Fruit fly (Drosophila melanogaster) whole organism: ENCODE data around the gene mAcon2.

Experiments used
- CG8478 ChIP-seq: fragments of >200 bp; optimal IDR thresholded peaks from 2 replicates; lab custom pipeline; 2018; ENCODE audit warnings: inconsistent platforms
- Dll ChIP-seq: fragments of >200 bp; optimal IDR thresholded peaks from 2 replicates; lab custom pipeline; 2017
- EcR ChIP-seq, 2 experiments: fragments of >200 bp; optimal IDR thresholded peaks; 2 replicates each; lab custom pipeline; 2017; ENCODE audit warnings: missing biosample characterization in 2 of 2, missing genetic modification characterization in 2 of 2, missing genetic modification reagents in 2 of 2
- pan ChIP-seq: fragments of >200 bp; optimal IDR thresholded peaks from 2 replicates; lab custom pipeline; 2017
- psq ChIP-seq: fragments of >200 bp; optimal IDR thresholded peaks from 2 replicates; lab custom pipeline; 2017
- usp ChIP-seq: fragments of >200 bp; optimal IDR thresholded peaks from 2 replicates; lab custom pipeline; 2017; ENCODE audit warnings: missing biosample characterization, missing genetic modification characterization, mixed read lengths

DNA sequence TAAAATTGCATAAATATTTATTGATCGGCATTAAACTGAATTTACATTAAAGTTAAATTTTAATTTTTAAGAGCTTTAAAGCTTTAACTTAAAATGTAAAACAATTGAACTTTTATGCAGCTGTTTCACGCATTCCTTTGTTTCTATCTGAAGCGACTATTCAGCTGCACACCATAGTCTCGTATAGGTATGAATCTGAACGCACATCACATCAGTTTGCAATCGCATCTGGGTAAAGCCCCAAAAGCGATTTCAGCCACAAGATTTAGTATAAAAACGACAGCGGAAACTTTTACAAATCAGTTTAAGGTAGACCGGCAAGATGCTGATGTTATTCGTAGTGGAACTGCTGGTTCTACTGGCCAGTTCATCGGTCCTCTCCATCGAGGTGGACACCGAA, 23.9 kb downstream of the mAcon2 start, which contains the start of gene CG4757:
- TF ChIP-seq Dll (lab: Kevin White, UChicago) (no peak), pan (lab: Kevin White, UChicago) (no peak), EcR (GFP tag; optimal IDR thresholded peaks at IDR 0.05; lab: Kevin White, UChicago) (no peak), psq (no peak), CG8478 (no peak), usp (GFP tag; lab: Kevin White, UChicago) (no peak)
